Fruit fly (Drosophila melanogaster): ENCODE measurements around the gene Cbp80.

DNA sequence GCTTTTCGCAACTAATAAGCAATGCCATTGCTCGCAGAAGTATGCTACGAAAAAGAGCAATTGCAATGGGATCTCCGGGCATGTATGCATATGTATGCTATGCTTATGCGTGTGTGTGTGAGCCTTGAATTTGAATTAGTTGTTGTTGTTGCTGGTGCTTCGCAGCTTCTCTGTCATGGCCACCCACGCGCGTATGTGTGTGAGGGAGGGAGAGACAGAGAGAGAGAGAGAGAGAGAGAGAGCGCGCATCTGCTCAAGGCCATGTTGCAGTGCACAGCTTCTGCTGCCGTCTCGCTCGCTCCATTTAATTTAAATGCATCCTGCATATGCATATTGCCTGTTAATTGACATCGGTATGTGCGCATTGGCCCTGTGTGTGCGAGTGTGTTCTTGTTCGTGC, 41.0 kb downstream of the Cbp80 start:
- no peak for TF ChIP-seq pan (optimal IDR thresholded peaks at IDR 0.05)
- no peak for TF ChIP-seq Dll (optimal IDR thresholded peaks at IDR 0.05)
- TF ChIP-seq psq (optimal IDR thresholded peaks at IDR 0.05) = no peak
- TF ChIP-seq usp (GFP tag; optimal IDR thresholded peaks at IDR 0.05) = no peak
- no peak for TF ChIP-seq EcR (GFP tag; optimal IDR thresholded peaks at IDR 0.05)

All from whole organism.